Worm (Caenorhabditis elegans): ENCODE data around the gene exos-2.
A peak's percentile ranks its signal among the peaks of the same experiment; 100 is the strongest.

exos-2 gene

DNA sequence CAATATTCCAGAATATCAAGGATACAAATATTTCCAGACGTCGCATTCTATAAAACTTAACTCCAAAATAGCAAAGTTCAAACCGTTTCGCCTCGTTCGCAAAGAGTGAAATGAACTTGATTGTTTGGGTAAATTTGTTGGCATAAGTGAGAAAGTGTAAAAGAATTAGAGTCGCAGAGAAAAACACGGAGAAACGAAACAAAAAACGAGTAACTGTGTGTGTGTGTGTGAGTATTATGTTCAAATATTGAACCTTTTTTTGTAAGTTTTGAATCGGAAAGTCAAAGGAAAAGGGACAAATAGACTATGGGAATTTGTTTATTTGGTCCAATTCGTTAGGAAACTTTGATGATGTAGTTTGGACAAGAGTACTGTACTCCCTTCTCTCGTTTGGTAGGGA, 16.3 kb downstream of the exos-2 start, which contains the start of gene acp-7:
Gene acp-7 (minus strand): TSS at position 101 of the 400 bp plus-strand sequence.
- TF ChIP-seq ztf-4 (tag; optimal IDR thresholded peaks at IDR 0.05): no peak

DNA sequence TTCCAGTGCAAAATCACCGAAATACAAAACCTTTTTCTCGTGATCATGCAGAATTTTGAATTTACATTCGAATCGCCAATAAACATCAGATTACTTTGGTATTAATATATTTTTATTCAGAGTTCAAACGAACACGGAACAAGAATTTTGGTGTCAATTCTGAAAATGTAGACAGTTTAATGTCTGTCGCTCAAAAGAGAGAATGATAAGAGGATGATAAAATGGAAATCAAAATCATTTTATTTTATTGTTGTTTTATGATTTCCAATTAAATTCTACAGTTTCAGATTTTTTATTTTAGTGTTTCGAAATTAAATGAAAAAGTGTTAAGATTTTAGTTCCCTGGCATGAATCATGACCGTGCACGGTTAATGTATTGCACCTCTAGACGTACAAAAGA, 17.1 kb downstream of the exos-2 start:
- no peak for TF ChIP-seq ztf-4 (tag; optimal IDR thresholded peaks at IDR 0.05)
- TF ChIP-seq skn-1 (tag; optimal IDR thresholded peaks at IDR 0.05): no peak
- TF ChIP-seq fos-1 (tag; optimal IDR thresholded peaks at IDR 0.05): peak; percentile 52

DNA sequence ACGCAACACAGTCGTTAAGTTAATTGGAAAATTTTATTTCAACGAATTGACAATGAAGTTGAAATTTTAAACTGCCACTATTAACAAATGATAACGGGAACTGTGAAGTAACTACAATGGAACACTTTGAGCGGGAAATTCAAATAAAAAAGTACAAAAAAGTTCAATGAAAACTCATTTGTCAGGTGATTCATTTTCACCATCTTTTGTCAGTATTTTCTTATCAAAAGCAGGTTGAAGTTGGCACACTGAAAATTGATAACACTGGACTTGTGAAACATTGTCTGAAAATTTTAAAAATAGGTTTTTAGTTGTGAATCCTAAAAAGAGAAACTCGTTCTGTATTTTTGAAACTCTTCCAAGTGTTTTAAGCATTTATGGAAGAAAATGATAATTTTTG, 18.1 kb downstream of the exos-2 start:
- peak; percentile 88 for TF ChIP-seq fos-1 (tag; optimal IDR thresholded peaks at IDR 0.05)
- TF ChIP-seq dmd-4 (tag; optimal IDR thresholded peaks at IDR 0.05): no peak
- TF ChIP-seq skn-1 (tag; optimal IDR thresholded peaks at IDR 0.05): no peak
- TF ChIP-seq lin-11 (tag; optimal IDR thresholded peaks at IDR 0.05): no peak
- TF ChIP-seq gmeb-1 (tag; optimal IDR thresholded peaks at IDR 0.05): peak; percentile 33
- TF ChIP-seq C34F6.9 (tag; optimal IDR thresholded peaks at IDR 0.05): no peak
- no peak for TF ChIP-seq egl-27 (tag; optimal IDR thresholded peaks at IDR 0.05)
- peak; percentile 19 for TF ChIP-seq crh-2 (tag; optimal IDR thresholded peaks at IDR 0.05)
- no peak for TF ChIP-seq ZK546.5 (tag; optimal IDR thresholded peaks at IDR 0.05)
- TF ChIP-seq ama-1 (optimal IDR thresholded peaks at IDR 0.05): no peak
- TF ChIP-seq lin-39 (tag; optimal IDR thresholded peaks at IDR 0.05): no peak
- no peak for TF ChIP-seq nhr-129 (tag; optimal IDR thresholded peaks at IDR 0.05)
- no peak for TF ChIP-seq lin-13 (GFP tag; optimal IDR thresholded peaks at IDR 0.05)
- TF ChIP-seq sma-9 (GFP tag; optimal IDR thresholded peaks at IDR 0.05): peak; percentile 21
- TF ChIP-seq sma-9 (tag; optimal IDR thresholded peaks at IDR 0.05): no peak
- no peak for TF ChIP-seq alr-1 (tag; optimal IDR thresholded peaks at IDR 0.05)
- no peak for TF ChIP-seq nhr-237 (tag; optimal IDR thresholded peaks at IDR 0.05)
- TF ChIP-seq unc-62 (GFP tag; optimal IDR thresholded peaks at IDR 0.05): no peak

DNA sequence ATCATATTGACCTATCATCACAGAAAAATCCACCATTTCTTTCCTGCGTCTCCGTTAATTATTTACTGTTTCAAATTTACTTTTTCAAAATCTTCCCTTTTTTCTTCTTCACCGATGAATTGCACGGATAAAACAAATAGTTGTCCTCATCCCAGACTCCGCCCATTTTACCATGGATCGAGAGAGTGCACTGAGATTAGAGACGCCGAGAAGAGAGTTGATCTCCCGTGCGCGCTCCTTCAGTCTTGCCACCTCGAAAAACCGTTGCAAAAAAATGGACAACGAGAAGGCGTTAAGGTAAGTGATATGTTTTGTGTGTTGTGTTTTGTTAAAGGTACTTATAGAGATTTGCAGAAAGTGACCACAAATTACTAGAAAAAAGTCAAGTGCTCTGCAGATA, 22.8 kb downstream of the exos-2 start, which contains the start of gene dlc-5:
Gene dlc-5 (plus strand): TSS at position 154 of the 400 bp plus-strand sequence.
- TF ChIP-seq ama-1 (optimal IDR thresholded peaks at IDR 0.05) (no peak), crh-2 (tag; optimal IDR thresholded peaks at IDR 0.05) (no peak), egl-27 (tag; optimal IDR thresholded peaks at IDR 0.05) (no peak)

DNA sequence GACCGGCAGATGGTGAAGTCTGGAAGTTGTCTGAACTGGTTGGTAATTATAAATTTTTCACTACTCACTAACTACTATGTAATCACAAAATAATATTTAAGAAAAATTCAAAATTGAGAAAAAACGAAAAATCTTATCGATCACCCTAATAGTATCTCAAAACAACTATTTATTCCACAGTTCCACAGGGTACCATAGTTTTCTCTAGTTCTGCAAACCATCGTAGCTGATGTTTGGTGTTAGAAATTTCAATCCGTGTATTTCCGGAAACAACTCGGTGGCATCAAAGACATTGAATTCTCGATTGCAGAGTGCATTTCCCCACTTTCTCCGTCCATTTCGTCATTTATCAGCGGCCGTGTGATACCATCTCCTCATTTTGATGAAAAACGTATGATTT, 26.3 kb downstream of the exos-2 start, which contains the start of gene Y73B6BL.31:
Gene Y73B6BL.31 (plus strand): TSS at position 301 of the 400 bp plus-strand sequence.
- TF ChIP-seq nhr-21 (tag; optimal IDR thresholded peaks at IDR 0.05): no peak
- no peak for TF ChIP-seq blmp-1 (tag; optimal IDR thresholded peaks at IDR 0.05; ENCODE audit: insufficient read depth)
- TF ChIP-seq sma-9 (GFP tag; optimal IDR thresholded peaks at IDR 0.05): no peak
- TF ChIP-seq sma-9 (tag; optimal IDR thresholded peaks at IDR 0.05): no peak
- TF ChIP-seq unc-39 (tag; optimal IDR thresholded peaks at IDR 0.05): no peak
- TF ChIP-seq C34F6.9 (tag; optimal IDR thresholded peaks at IDR 0.05): no peak
- TF ChIP-seq ZK546.5 (tag; optimal IDR thresholded peaks at IDR 0.05): no peak
- TF ChIP-seq ceh-82 (tag; optimal IDR thresholded peaks at IDR 0.05): no peak
- TF ChIP-seq nhr-237 (tag; optimal IDR thresholded peaks at IDR 0.05): no peak
- no peak for TF ChIP-seq skn-1 (tag; optimal IDR thresholded peaks at IDR 0.05)
- no peak for TF ChIP-seq R02D3.7 (tag; optimal IDR thresholded peaks at IDR 0.05)
- no peak for TF ChIP-seq lin-13 (GFP tag; optimal IDR thresholded peaks at IDR 0.05)
- TF ChIP-seq elt-3 (tag; optimal IDR thresholded peaks at IDR 0.05): no peak
- no peak for TF ChIP-seq unc-55 (GFP tag; optimal IDR thresholded peaks at IDR 0.05)
- TF ChIP-seq lsy-2 (tag; optimal IDR thresholded peaks at IDR 0.05): no peak
- TF ChIP-seq mab-5 (tag; optimal IDR thresholded peaks at IDR 0.05): no peak

DNA sequence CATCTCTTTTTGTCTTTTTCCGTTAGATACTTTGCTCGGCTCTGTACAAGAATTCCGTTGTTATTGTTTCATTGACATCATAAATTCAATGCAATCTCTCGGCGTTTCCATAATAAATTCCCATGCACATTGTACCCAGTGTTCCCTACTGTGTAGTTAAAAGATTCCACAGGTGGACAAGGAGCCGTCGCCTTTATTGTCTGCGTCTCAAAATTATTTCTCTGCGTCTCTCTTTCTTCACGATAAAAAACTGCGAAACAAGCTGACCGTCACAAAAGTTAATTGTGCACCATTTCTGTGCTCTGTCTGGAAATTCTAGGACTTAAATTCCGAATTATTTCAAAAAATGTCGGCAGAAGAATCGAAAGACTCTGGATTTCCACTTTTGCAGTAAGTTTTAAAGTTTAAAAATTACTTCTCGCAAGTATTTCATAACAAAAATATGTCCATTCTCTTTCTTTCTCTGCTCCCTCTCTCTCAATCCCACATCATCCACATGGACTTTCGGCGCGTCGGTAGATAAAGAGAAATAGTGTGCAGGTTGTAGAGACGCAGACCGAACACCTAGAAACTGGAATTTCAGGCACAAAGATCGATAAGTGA, 26.8 kb downstream of the exos-2 start:
- TF ChIP-seq elt-1 (tag; optimal IDR thresholded peaks at IDR 0.05) (no peak), nhr-12 (tag; optimal IDR thresholded peaks at IDR 0.05) (no peak), alr-1 (tag; optimal IDR thresholded peaks at IDR 0.05) (no peak), nhr-77 (tag; optimal IDR thresholded peaks at IDR 0.05) (no peak), aly-2 (tag; optimal IDR thresholded peaks at IDR 0.05) (no peak), nhr-6 (tag; optimal IDR thresholded peaks at IDR 0.05) (no peak), lin-39 (tag; optimal IDR thresholded peaks at IDR 0.05) (no peak), zag-1 (tag; optimal IDR thresholded peaks at IDR 0.05) (no peak), nhr-25 (tag; optimal IDR thresholded peaks at IDR 0.05) (no peak), sem-4 (tag; optimal IDR thresholded peaks at IDR 0.05) (no peak), mdl-1 (tag; optimal IDR thresholded peaks at IDR 0.05) (no peak), nhr-237 (tag; optimal IDR thresholded peaks at IDR 0.05) (no peak), Y55F3AM.14 (GFP tag; optimal IDR thresholded peaks at IDR 0.05) (no peak), R02D3.7 (tag; optimal IDR thresholded peaks at IDR 0.05) (no peak), nhr-23 (tag; optimal IDR thresholded peaks at IDR 0.05) (no peak), gmeb-1 (tag; optimal IDR thresholded peaks at IDR 0.05) (peak; percentile 26), ztf-1 (GFP tag; conservative IDR thresholded peaks at IDR 0.05) (no peak), ztf-11 (tag; optimal IDR thresholded peaks at IDR 0.05) (no peak), nhr-21 (tag; optimal IDR thresholded peaks at IDR 0.05) (no peak), ceh-82 (tag; optimal IDR thresholded peaks at IDR 0.05) (no peak), lsy-2 (tag; optimal IDR thresholded peaks at IDR 0.05) (peak; percentile 21 to 39), ama-1 (optimal IDR thresholded peaks at IDR 0.05) (no peak), elt-3 (tag; optimal IDR thresholded peaks at IDR 0.05) (no peak), F13H6.1 (tag; optimal IDR thresholded peaks at IDR 0.05) (peak; percentile 59), C34F6.9 (tag; optimal IDR thresholded peaks at IDR 0.05) (peak; percentile 2), ZK546.5 (tag; optimal IDR thresholded peaks at IDR 0.05) (no peak)
